Fruit fly (Drosophila melanogaster) whole organism, prepupa: Measurements from ENCODE around the gene CG4629.

ENCODE experiments used
- CG10631 ChIP-seq: fragments of 200-800 bp; sonication (Bioruptor generic); optimal IDR thresholded peaks from 2 replicates; lab custom pipeline; 2016; ENCODE audit warnings: missing biosample characterization, missing genetic modification characterization
- CG10669 ChIP-seq: fragments of 200-800 bp; sonication (Bioruptor generic); optimal IDR thresholded peaks from 3 replicates; lab custom pipeline; 2018; ENCODE audit warnings: missing biosample characterization, mild to moderate bottlenecking, missing genetic modification characterization, moderate library complexity
- CG11294 ChIP-seq: fragments of 200-800 bp; sonication (Bioruptor generic); IDR thresholded peaks from 2 replicates; pipeline ENCODE4 v1.3.6; 2022; ENCODE audit warnings: missing biosample characterization, missing genetic modification characterization
- CG11762 ChIP-seq: fragments of 200-800 bp; sonication (Bioruptor generic); optimal IDR thresholded peaks from 3 replicates; lab custom pipeline; 2016; ENCODE audit warnings: missing biosample characterization, missing genetic modification characterization; ENCODE audit not compliant: insufficient read depth
- CG16779 ChIP-seq: fragments of 200-800 bp; sonication (Bioruptor generic); optimal IDR thresholded peaks from 3 replicates; lab custom pipeline; 2017; ENCODE audit warnings: missing biosample characterization, mild to moderate bottlenecking, missing genetic modification characterization
- CG3032 ChIP-seq: fragments of 200-800 bp; optimal IDR thresholded peaks from 2 replicates; lab custom pipeline; 2019; ENCODE audit warnings: missing biosample characterization, mild to moderate bottlenecking, missing genetic modification characterization, moderate library complexity
- CG32006 ChIP-seq: fragments of 200-800 bp; sonication (Bioruptor generic); optimal IDR thresholded peaks from 3 replicates; lab custom pipeline; 2017; ENCODE audit warnings: missing biosample characterization, mild to moderate bottlenecking, missing genetic modification characterization
- CG34406 ChIP-seq: fragments of 200-800 bp; sonication (Bioruptor generic); optimal IDR thresholded peaks from 3 replicates; lab custom pipeline; 2016; ENCODE audit warnings: missing biosample characterization, missing genetic modification characterization
- CG3919 ChIP-seq: fragments of 200-800 bp; sonication (Bioruptor generic); optimal IDR thresholded peaks from 3 replicates; lab custom pipeline; 2016; ENCODE audit warnings: missing biosample characterization, missing genetic modification characterization
- CG4318 ChIP-seq: fragments of 200-800 bp; sonication (Bioruptor generic); optimal IDR thresholded peaks from 3 replicates; lab custom pipeline; 2017; ENCODE audit warnings: missing biosample characterization, mild to moderate bottlenecking, missing genetic modification characterization
- CG6163 ChIP-seq: fragments of 200-800 bp; sonication (Bioruptor generic); IDR thresholded peaks from 3 replicates; pipeline ENCODE4 v1.3.6; 2022; ENCODE audit warnings: missing biosample characterization, missing genetic modification characterization
- CG6276 ChIP-seq: fragments of 200-800 bp; sonication (Bioruptor generic); optimal IDR thresholded peaks from 2 replicates; lab custom pipeline; 2017; ENCODE audit warnings: missing biosample characterization, mild to moderate bottlenecking, missing genetic modification characterization
- CG6792 ChIP-seq: fragments of 200-800 bp; sonication (Bioruptor generic); optimal IDR thresholded peaks from 3 replicates; lab custom pipeline; 2016; ENCODE audit warnings: missing biosample characterization, missing genetic modification characterization
- CG6808 ChIP-seq: fragments of 200-800 bp; sonication (Bioruptor generic); optimal IDR thresholded peaks from 3 replicates; lab custom pipeline; 2017; ENCODE audit warnings: missing biosample characterization, missing genetic modification characterization, mild to moderate bottlenecking, moderate library complexity, missing genetic modification reagents
- CG6854 ChIP-seq: fragments of 200-800 bp; sonication (Bioruptor generic); optimal IDR thresholded peaks from 2 replicates; lab custom pipeline; 2017; ENCODE audit warnings: missing biosample characterization, mild to moderate bottlenecking, missing genetic modification characterization
- CG7368 ChIP-seq: fragments of 200-800 bp; sonication (Bioruptor generic); optimal IDR thresholded peaks from 3 replicates; lab custom pipeline; 2016; ENCODE audit warnings: missing biosample characterization, missing genetic modification characterization
- Eip75B ChIP-seq: fragments of 200-800 bp; sonication (Bioruptor generic); optimal IDR thresholded peaks from 3 replicates; lab custom pipeline; 2016; ENCODE audit warnings: missing biosample characterization, missing genetic modification characterization
- Eip93F ChIP-seq: fragments of 200-800 bp; sonication (Bioruptor generic); optimal IDR thresholded peaks from 2 replicates; lab custom pipeline; 2016; ENCODE audit warnings: missing biosample characterization, mild to moderate bottlenecking, missing genetic modification characterization
- Ets96B ChIP-seq: fragments of 200-800 bp; optimal IDR thresholded peaks from 2 replicates; lab custom pipeline; 2019; ENCODE audit warnings: missing biosample characterization, mild to moderate bottlenecking, missing genetic modification characterization, moderate library complexity
- Gug ChIP-seq: fragments of 200-800 bp; sonication (Bioruptor generic); IDR thresholded peaks from 2 replicates; pipeline ENCODE4 v1.3.6; 2022; ENCODE audit warnings: missing biosample characterization, missing genetic modification characterization
- Hr4 ChIP-seq: fragments of 200-800 bp; sonication (Bioruptor generic); optimal IDR thresholded peaks from 3 replicates; lab custom pipeline; 2016; ENCODE audit warnings: missing biosample characterization, missing genetic modification characterization
- Lpt ChIP-seq: fragments of 200-800 bp; sonication (Bioruptor generic); optimal IDR thresholded peaks from 3 replicates; lab custom pipeline; 2016; ENCODE audit warnings: missing biosample characterization, missing genetic modification characterization
- Met ChIP-seq: fragments of 200-800 bp; sonication (Bioruptor generic); optimal IDR thresholded peaks from 3 replicates; lab custom pipeline; 2016; ENCODE audit warnings: missing biosample characterization, missing genetic modification characterization
- OdsH ChIP-seq: fragments of 200-800 bp; sonication (Bioruptor generic); optimal IDR thresholded peaks from 3 replicates; lab custom pipeline; 2016; ENCODE audit warnings: missing biosample characterization, missing genetic modification characterization
- Smox ChIP-seq: fragments of 200-800 bp; sonication (Bioruptor generic); optimal IDR thresholded peaks from 3 replicates; lab custom pipeline; 2016; ENCODE audit warnings: missing biosample characterization, missing genetic modification characterization
- Sox102F ChIP-seq: fragments of 200-800 bp; sonication (Bioruptor generic); optimal IDR thresholded peaks from 2 replicates; lab custom pipeline; 2016; ENCODE audit warnings: missing biosample characterization, mild to moderate bottlenecking, missing genetic modification characterization
- Sox14 ChIP-seq: fragments of 200-800 bp; sonication (Bioruptor generic); optimal IDR thresholded peaks from 3 replicates; lab custom pipeline; 2016; ENCODE audit warnings: missing biosample characterization, missing genetic modification characterization
- Sox15 ChIP-seq: fragments of 200-800 bp; sonication (Bioruptor generic); optimal IDR thresholded peaks from 3 replicates; lab custom pipeline; 2016; ENCODE audit warnings: missing biosample characterization, missing genetic modification characterization
- achi ChIP-seq: fragments of 200-800 bp; sonication (Bioruptor generic); optimal IDR thresholded peaks from 3 replicates; lab custom pipeline; 2016; ENCODE audit warnings: missing biosample characterization, missing genetic modification characterization
- cyc ChIP-seq: fragments of 200-800 bp; sonication (Bioruptor generic); optimal IDR thresholded peaks from 3 replicates; lab custom pipeline; 2016; ENCODE audit warnings: missing biosample characterization, missing genetic modification characterization
- dsx ChIP-seq: fragments of 200-800 bp; optimal IDR thresholded peaks from 3 replicates; lab custom pipeline; 2019; ENCODE audit warnings: missing biosample characterization, mild to moderate bottlenecking, missing genetic modification characterization, moderate library complexity; ENCODE audit not compliant: poor library complexity, severe bottlenecking
- eg ChIP-seq: fragments of 200-800 bp; sonication (Bioruptor generic); IDR thresholded peaks from 3 replicates; pipeline ENCODE4 v1.3.6; 2022; ENCODE audit warnings: missing biosample characterization, missing genetic modification characterization
- esn ChIP-seq: fragments of 200-800 bp; sonication (Bioruptor generic); optimal IDR thresholded peaks from 2 replicates; lab custom pipeline; 2016; ENCODE audit warnings: missing biosample characterization, mild to moderate bottlenecking, missing genetic modification characterization, moderate library complexity
- fd59A ChIP-seq: fragments of 200-800 bp; sonication (Bioruptor generic); optimal IDR thresholded peaks from 2 replicates; lab custom pipeline; 2017; ENCODE audit warnings: missing biosample characterization, mild to moderate bottlenecking, missing genetic modification characterization, missing genetic modification reagents
- fd85E ChIP-seq: fragments of 200-800 bp; sonication (Bioruptor generic); optimal IDR thresholded peaks from 3 replicates; lab custom pipeline; 2016; ENCODE audit warnings: missing biosample characterization, missing genetic modification characterization
- fkh ChIP-seq: fragments of 200-800 bp; sonication (Bioruptor generic); optimal IDR thresholded peaks from 3 replicates; lab custom pipeline; 2017; ENCODE audit warnings: missing biosample characterization, mild to moderate bottlenecking, missing genetic modification characterization, moderate library complexity
- lz ChIP-seq: fragments of 200-800 bp; sonication (Bioruptor generic); optimal IDR thresholded peaks from 3 replicates; lab custom pipeline; 2016; ENCODE audit warnings: missing biosample characterization, missing genetic modification characterization
- net ChIP-seq: fragments of 200-800 bp; sonication (Bioruptor generic); optimal IDR thresholded peaks from 3 replicates; lab custom pipeline; 2016; ENCODE audit warnings: missing biosample characterization, missing genetic modification characterization
- salr ChIP-seq, 2 experiments: fragments of 200-800 bp; sonication (Bioruptor generic); optimal IDR thresholded peaks; 3 replicates each; lab custom pipeline; 2016 to 2018; ENCODE audit warnings: missing biosample characterization in 2 of 2, missing genetic modification characterization in 2 of 2, mild to moderate bottlenecking in 1 of 2
- spab ChIP-seq: fragments of 200-800 bp; sonication (Bioruptor generic); optimal IDR thresholded peaks from 2 replicates; lab custom pipeline; 2017; ENCODE audit warnings: missing biosample characterization, mild to moderate bottlenecking, missing genetic modification characterization, missing genetic modification reagents
- topi ChIP-seq: fragments of 200-800 bp; sonication (Bioruptor generic); optimal IDR thresholded peaks from 3 replicates; lab custom pipeline; 2016; ENCODE audit warnings: missing biosample characterization, missing genetic modification characterization
- vri ChIP-seq: fragments of 200-800 bp; sonication (Bioruptor generic); optimal IDR thresholded peaks from 3 replicates; lab custom pipeline; 2016; ENCODE audit warnings: missing biosample characterization, mild to moderate bottlenecking, missing genetic modification characterization

The CG4629 gene

DNA sequence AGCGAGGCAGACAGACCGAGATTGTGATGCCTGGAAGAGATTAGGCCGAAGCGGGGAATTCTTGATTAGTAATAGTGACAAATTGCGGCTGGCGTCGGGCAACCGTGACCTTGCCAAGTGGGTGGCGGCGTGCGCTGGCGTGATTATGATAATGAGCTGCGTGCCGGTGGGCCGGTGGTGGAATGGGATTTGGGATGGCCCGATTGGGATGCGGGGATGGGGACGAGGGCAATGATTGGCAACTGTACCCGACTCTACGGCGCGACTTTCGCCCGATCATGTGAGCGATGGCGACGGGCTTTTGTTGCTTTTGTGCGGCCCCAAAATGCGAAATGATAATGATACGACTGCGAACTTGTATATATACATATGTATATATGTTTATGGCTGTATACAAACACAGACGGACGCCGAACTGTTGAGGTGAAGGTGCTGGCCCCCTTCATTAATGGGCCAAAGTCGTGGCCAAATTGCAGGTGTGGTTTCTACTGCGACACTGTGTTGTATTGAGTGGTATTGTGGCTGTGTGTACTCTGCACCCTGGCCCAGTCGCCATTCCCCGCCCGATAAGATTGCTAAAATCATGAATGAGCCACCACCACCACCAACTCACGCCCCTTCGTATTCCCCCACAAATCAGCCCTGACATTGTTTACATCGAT is 14.5 kb upstream of the CG4629 start (continued):
- TF ChIP-seq CG6808 (GFP tag; lab: Kevin White, UChicago) (no peak), Sox15 (GFP tag; lab: Kevin White, UChicago) (no peak), CG6854 (GFP tag; lab: Kevin White, UChicago) (peak; percentile 43), CG3032 (tag; lab: Kevin White, UChicago) (no peak), salr (GFP tag; optimal IDR thresholded peaks at IDR 0.05; lab: Kevin White, UChicago) (no peak), CG6163 (no peak), eg (GFP tag; lab: Robert Waterston, UW) (no peak), CG10669 (GFP tag; lab: Kevin White, UChicago) (no peak), fd59A (no peak), Smox (GFP tag; lab: Kevin White, UChicago) (no peak), CG10631 (GFP tag; lab: Kevin White, UChicago) (no peak), CG34406 (GFP tag; lab: Kevin White, UChicago) (no peak), vri (peak; percentile 60), cyc (GFP tag; lab: Kevin White, UChicago) (no peak), topi (peak; percentile 3), spab (no peak), Ets96B (tag; lab: Kevin White, UChicago) (no peak), CG7368 (GFP tag; lab: Kevin White, UChicago) (no peak), dsx (no peak), Eip75B (GFP tag; lab: Kevin White, UChicago) (peak; percentile 13), achi (GFP tag; lab: Kevin White, UChicago) (no peak), Eip93F (GFP tag; lab: Kevin White, UChicago) (peak; percentile 73), CG11294 (GFP tag; lab: Robert Waterston, UW) (no peak), net (GFP tag; lab: Kevin White, UChicago) (no peak), lz (GFP tag; lab: Kevin White, UChicago) (no peak), OdsH (GFP tag; lab: Kevin White, UChicago) (no peak), Sox102F (GFP tag; lab: Kevin White, UChicago) (peak; percentile 20), fd85E (GFP tag; lab: Kevin White, UChicago) (no peak), Lpt (GFP tag; lab: Kevin White, UChicago) (no peak), Met (GFP tag; lab: Kevin White, UChicago) (peak; percentile 31), CG6276 (no peak), Gug (GFP tag; lab: Robert Waterston, UW) (no peak), Hr4 (GFP tag; lab: Kevin White, UChicago) (no peak), CG6792 (GFP tag; lab: Kevin White, UChicago) (no peak)

DNA sequence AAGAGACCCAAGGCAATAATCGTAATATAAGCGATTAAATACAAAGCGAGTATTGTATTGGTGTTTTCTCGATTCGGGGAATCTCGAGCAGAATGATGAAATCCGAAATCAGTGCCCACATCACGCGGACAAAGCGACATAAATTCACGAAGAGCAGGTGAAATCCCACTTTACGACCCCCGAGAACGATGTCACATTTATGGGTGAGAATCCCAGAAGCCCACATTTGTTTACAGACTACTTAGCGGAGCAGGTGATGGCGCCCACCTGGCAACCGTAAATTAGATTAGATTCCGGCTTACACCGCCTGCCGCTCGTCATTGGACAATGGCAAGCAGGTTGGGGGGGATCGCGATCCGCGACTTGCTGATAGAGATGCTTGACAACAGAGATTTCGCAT is 11.9 kb upstream of the CG4629 start:
- TF ChIP-seq CG3919 (GFP tag; lab: Kevin White, UChicago) (no peak), fkh (GFP tag; lab: Kevin White, UChicago) (peak; percentile 41), CG32006 (GFP tag; lab: Kevin White, UChicago) (no peak)
- TF ChIP-seq, all 60 proteins: peak for 1

dm6 chr2L:1112641-1113040 is 10.3 kb upstream of the CG4629 start, which contains the start of gene CG14340:
CG14340 (plus strand) TSS chr2L:1112941.
- TF ChIP-seq fd85E (GFP tag; lab: Kevin White, UChicago) (no peak), esn (GFP tag; lab: Kevin White, UChicago) (no peak), CG16779 (tag; lab: Kevin White, UChicago) (no peak), CG11762 (GFP tag; lab: Kevin White, UChicago) (no peak), Sox14 (GFP tag; lab: Kevin White, UChicago) (no peak), CG6163 (no peak), CG4318 (GFP tag; lab: Kevin White, UChicago) (no peak)
